Worm (Caenorhabditis elegans) whole organism, L4/young adult: ENCODE data around the gene D2007.2.

Source experiments
- W03F9.2 ChIP-seq: fragments of 150-350 bp; optimal IDR thresholded peaks from 2 replicates; lab custom pipeline; 2014; ENCODE audit warnings: missing biosample characterization, missing genetic modification characterization
- dao-5 ChIP-seq: sonication (generic microtip); optimal IDR thresholded peaks from 2 replicates; lab custom pipeline; 2016; ENCODE audit warnings: missing genotype, missing genetic modification characterization, moderate library complexity, missing compliant biosample characterization
- him-1 ChIP-seq: sonication (generic microtip); optimal IDR thresholded peaks from 2 replicates; lab custom pipeline; 2016; ENCODE audit warnings: missing genotype, missing genetic modification reagents, missing genetic modification characterization, missing compliant biosample characterization

DNA sequence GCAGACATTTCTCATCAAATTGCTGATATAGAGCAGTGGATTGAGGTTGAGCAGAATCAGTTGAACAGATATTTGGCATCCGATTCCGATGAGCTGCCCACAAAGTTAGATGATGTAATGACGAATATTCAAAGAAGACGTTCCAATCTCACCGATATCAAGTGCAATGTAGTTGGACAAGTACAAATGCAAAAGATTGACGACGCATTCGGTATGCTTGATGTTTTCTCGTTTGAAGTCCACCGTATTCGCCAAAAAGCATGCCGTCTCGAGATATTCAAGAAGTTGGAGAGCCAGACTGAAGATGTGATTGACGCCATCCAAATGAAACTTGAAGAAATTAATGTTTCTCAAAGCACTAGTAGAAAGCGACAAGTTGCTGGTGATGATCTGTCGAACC lies 36.4 kb downstream of the D2007.2 start:
- TF ChIP-seq him-1 (tag; lab: Kevin White, UChicago), result no peak
- no peak for TF ChIP-seq W03F9.2
- TF ChIP-seq dao-5 (tag; lab: Kevin White, UChicago), result no peak
